Worm (Caenorhabditis elegans) whole organism, late embryonic: ENCODE measurements around the gene H18N23.2.

Experiments
- F13H6.1 ChIP-seq: sonication (generic microtip); optimal IDR thresholded peaks from 2 replicates; lab custom pipeline; 2016; ENCODE audit warnings: missing genetic modification characterization, missing compliant biosample characterization
- K02D7.2 ChIP-seq: sonication (generic microtip); optimal IDR thresholded peaks from 2 replicates; lab custom pipeline; 2017; ENCODE audit warnings: mild to moderate bottlenecking, missing genetic modification characterization, missing compliant biosample characterization
- T23F11.4 ChIP-seq: fragments of 200-800 bp; sonication (Bioruptor generic); optimal IDR thresholded peaks from 2 replicates; lab custom pipeline; 2018; ENCODE audit warnings: mild to moderate bottlenecking, missing genetic modification characterization, missing compliant biosample characterization
- Y22D7AL.16 ChIP-seq: sonication (generic microtip); optimal IDR thresholded peaks from 2 replicates; lab custom pipeline; 2016; ENCODE audit warnings: missing genetic modification characterization, missing compliant biosample characterization
- ahr-1 ChIP-seq: sonication (generic microtip); optimal IDR thresholded peaks from 2 replicates; lab custom pipeline; 2016; ENCODE audit warnings: missing genetic modification characterization, missing compliant biosample characterization
- ceh-18 ChIP-seq: sonication (generic microtip); optimal IDR thresholded peaks from 2 replicates; lab custom pipeline; 2016; ENCODE audit warnings: missing genetic modification characterization, missing compliant biosample characterization
- ceh-22 ChIP-seq: sonication (generic microtip); optimal IDR thresholded peaks from 2 replicates; lab custom pipeline; 2017; ENCODE audit warnings: missing biosample characterization, missing genetic modification characterization
- ceh-24 ChIP-seq: sonication (generic microtip); optimal IDR thresholded peaks from 2 replicates; lab custom pipeline; 2016; ENCODE audit warnings: mild to moderate bottlenecking, missing genetic modification characterization, missing compliant biosample characterization
- ceh-34 ChIP-seq: sonication (generic microtip); optimal IDR thresholded peaks from 2 replicates; lab custom pipeline; 2016; ENCODE audit warnings: mild to moderate bottlenecking, missing genetic modification characterization, missing compliant biosample characterization
- ceh-48 ChIP-seq: sonication (generic microtip); optimal IDR thresholded peaks from 2 replicates; lab custom pipeline; 2016; ENCODE audit warnings: missing genetic modification characterization, inconsistent platforms, missing compliant biosample characterization
- ceh-9 ChIP-seq: sonication (generic microtip); optimal IDR thresholded peaks from 2 replicates; lab custom pipeline; 2016; ENCODE audit warnings: mild to moderate bottlenecking, missing genetic modification characterization, inconsistent platforms, missing compliant biosample characterization
- che-1 ChIP-seq: sonication (generic microtip); optimal IDR thresholded peaks from 2 replicates; lab custom pipeline; 2016; ENCODE audit warnings: mild to moderate bottlenecking, missing genetic modification characterization, missing compliant biosample characterization
- dmd-4 ChIP-seq: sonication (generic microtip); optimal IDR thresholded peaks from 2 replicates; lab custom pipeline; 2016; ENCODE audit warnings: borderline replicate concordance, missing genetic modification characterization, missing compliant biosample characterization
- elt-2 ChIP-seq: sonication (generic microtip); optimal IDR thresholded peaks from 2 replicates; lab custom pipeline; 2016; ENCODE audit warnings: missing genetic modification reagents, missing genetic modification characterization, missing compliant biosample characterization
- elt-4 ChIP-seq: sonication (generic microtip); optimal IDR thresholded peaks from 2 replicates; lab custom pipeline; 2016; ENCODE audit warnings: missing genetic modification characterization, missing compliant biosample characterization
- ets-4 ChIP-seq: sonication (generic microtip); optimal IDR thresholded peaks from 2 replicates; lab custom pipeline; 2016; ENCODE audit warnings: missing genetic modification characterization, missing compliant biosample characterization
- eyg-1 ChIP-seq: sonication (generic microtip); optimal IDR thresholded peaks from 2 replicates; lab custom pipeline; 2016; ENCODE audit warnings: missing genotype, missing genetic modification characterization, missing compliant biosample characterization
- fkh-6 ChIP-seq: sonication (generic microtip); optimal IDR thresholded peaks from 2 replicates; lab custom pipeline; 2016; ENCODE audit warnings: missing genetic modification characterization, missing compliant biosample characterization
- gmeb-2 ChIP-seq: sonication (generic microtip); optimal IDR thresholded peaks from 2 replicates; lab custom pipeline; 2016; ENCODE audit warnings: missing genetic modification characterization, inconsistent platforms, missing compliant biosample characterization
- hlh-30 ChIP-seq: sonication (generic microtip); optimal IDR thresholded peaks from 2 replicates; lab custom pipeline; 2017; ENCODE audit warnings: antibody characterized with exemption, missing genetic modification characterization, missing compliant biosample characterization; ENCODE audit not compliant: insufficient read depth
- hlh-6 ChIP-seq: sonication (generic microtip); optimal IDR thresholded peaks from 2 replicates; lab custom pipeline; 2016; ENCODE audit warnings: missing genotype, missing genetic modification characterization, missing compliant biosample characterization
- hlh-8 ChIP-seq: sonication (generic microtip); optimal IDR thresholded peaks from 2 replicates; lab custom pipeline; 2016; ENCODE audit warnings: missing genotype, missing genetic modification characterization, missing compliant biosample characterization
- lin-11 ChIP-seq: fragments of 200-800 bp; sonication (Bioruptor generic); optimal IDR thresholded peaks from 2 replicates; lab custom pipeline; 2018; ENCODE audit warnings: mild to moderate bottlenecking, missing genetic modification characterization, missing compliant biosample characterization
- madf-2 ChIP-seq: sonication (generic microtip); optimal IDR thresholded peaks from 2 replicates; lab custom pipeline; 2017; ENCODE audit warnings: missing genetic modification characterization, missing compliant biosample characterization
- mec-3 ChIP-seq: sonication (generic microtip); optimal IDR thresholded peaks from 2 replicates; lab custom pipeline; 2016; ENCODE audit warnings: borderline replicate concordance, missing genetic modification characterization, missing compliant biosample characterization
- nfya-1 ChIP-seq: sonication (generic microtip); optimal IDR thresholded peaks from 2 replicates; lab custom pipeline; 2017; ENCODE audit warnings: missing genetic modification characterization, mild to moderate bottlenecking, missing compliant biosample characterization, antibody characterized with exemption, moderate library complexity
- nhr-11 ChIP-seq: fragments of 150-350 bp; optimal IDR thresholded peaks from 2 replicates; lab custom pipeline; 2014; ENCODE audit warnings: missing biosample characterization, missing genetic modification characterization
- nhr-232 ChIP-seq: sonication (generic microtip); optimal IDR thresholded peaks from 2 replicates; lab custom pipeline; 2016; ENCODE audit warnings: missing genetic modification characterization, missing compliant biosample characterization
- odd-2 ChIP-seq: sonication (generic microtip); optimal IDR thresholded peaks from 2 replicates; lab custom pipeline; 2017; ENCODE audit warnings: antibody characterized with exemption, mild to moderate bottlenecking, missing genetic modification characterization, missing compliant biosample characterization
- pag-3 ChIP-seq: sonication (generic microtip); optimal IDR thresholded peaks from 2 replicates; lab custom pipeline; 2016; ENCODE audit warnings: missing compliant biosample characterization, missing genetic modification characterization, borderline replicate concordance
- pha-2 ChIP-seq: sonication (generic microtip); optimal IDR thresholded peaks from 2 replicates; lab custom pipeline; 2017; ENCODE audit warnings: mild to moderate bottlenecking, missing genetic modification characterization, missing compliant biosample characterization
- pqm-1 ChIP-seq: sonication (generic microtip); optimal IDR thresholded peaks from 2 replicates; lab custom pipeline; 2016; ENCODE audit warnings: missing genetic modification characterization, missing compliant biosample characterization
- ref-2 ChIP-seq: sonication (generic microtip); optimal IDR thresholded peaks from 2 replicates; lab custom pipeline; 2016; ENCODE audit warnings: missing genetic modification characterization, missing compliant biosample characterization
- rnt-1 ChIP-seq: sonication (generic microtip); optimal IDR thresholded peaks from 2 replicates; lab custom pipeline; 2016; ENCODE audit warnings: missing genetic modification characterization, missing compliant biosample characterization
- sox-2 ChIP-seq: fragments of 200-800 bp; sonication (Bioruptor generic); IDR thresholded peaks from 2 replicates; pipeline ENCODE4 v1.3.6; 2022; ENCODE audit warnings: missing genetic modification reagents, missing genetic modification characterization, missing compliant biosample characterization
- tbx-7 ChIP-seq: sonication (generic microtip); optimal IDR thresholded peaks from 2 replicates; lab custom pipeline; 2016; ENCODE audit warnings: missing genotype, missing genetic modification characterization, missing compliant biosample characterization
- unc-3 ChIP-seq, 2 experiments: fragments of 200-800 bp in 1 of 2; sonication (Bioruptor generic) in 1 of 2; sonication (generic microtip) in 1 of 2; conservative IDR thresholded peaks in 1 of 2; optimal IDR thresholded peaks in 1 of 2; 2 replicates each; pipeline versions ENCODE4 v1.3.6 to Lab custom; 2016 to 2022; ENCODE audit warnings: missing compliant biosample characterization in 2 of 2, missing genetic modification characterization in 2 of 2, missing genetic modification reagents in 1 of 2
- unc-55 ChIP-seq: sonication (generic microtip); optimal IDR thresholded peaks from 2 replicates; lab custom pipeline; 2017; ENCODE audit warnings: missing biosample characterization, missing genetic modification reagents, missing genetic modification characterization
- unc-86 ChIP-seq: sonication (generic microtip); optimal IDR thresholded peaks from 2 replicates; lab custom pipeline; 2016; ENCODE audit warnings: missing genetic modification characterization, missing compliant biosample characterization

H18N23.2 gene

DNA sequence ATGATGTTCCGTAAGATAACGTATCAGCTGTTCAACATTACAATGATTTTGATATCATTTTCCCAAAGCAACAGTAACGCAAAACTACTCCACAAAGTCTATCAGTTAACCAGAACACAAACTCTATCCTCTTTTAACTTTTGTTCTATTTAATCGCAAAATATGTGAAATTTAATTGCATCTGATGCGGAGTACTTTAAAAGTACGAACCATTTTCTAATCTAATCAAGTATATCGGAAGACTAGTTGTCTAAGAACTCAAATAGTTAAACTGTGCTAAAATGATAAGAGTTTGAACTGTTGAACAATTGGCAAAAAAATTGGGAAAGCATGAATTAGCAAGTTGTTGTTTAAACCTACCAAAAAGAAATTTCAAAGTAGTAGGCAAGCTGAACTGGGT, 40.9 kb upstream of the H18N23.2 start:
- TF ChIP-seq elt-4 (tag; lab: Kevin White, UChicago) (no peak), Y22D7AL.16 (tag; lab: Kevin White, UChicago) (no peak), ceh-24 (tag; lab: Kevin White, UChicago) (no peak), sox-2 (GFP tag; lab: Robert Waterston, UW) (no peak), ets-4 (tag; lab: Kevin White, UChicago) (no peak), pag-3 (tag; lab: Kevin White, UChicago) (no peak), ceh-22 (tag; lab: Kevin White, UChicago) (no peak), pqm-1 (tag; lab: Kevin White, UChicago) (no peak), odd-2 (tag; lab: Kevin White, UChicago) (no peak), T23F11.4 (GFP tag; lab: Kevin White, UChicago) (no peak), nfya-1 (tag; lab: Kevin White, UChicago) (no peak), fkh-6 (tag; lab: Kevin White, UChicago) (no peak), ref-2 (tag; lab: Kevin White, UChicago) (no peak), unc-3 (GFP tag; conservative IDR thresholded peaks at IDR 0.05; lab: Robert Waterston, UW) (no peak), unc-3 (tag; optimal IDR thresholded peaks at IDR 0.05; lab: Kevin White, UChicago) (no peak), pha-2 (no peak), hlh-6 (no peak), nhr-232 (tag; lab: Kevin White, UChicago) (no peak)

DNA sequence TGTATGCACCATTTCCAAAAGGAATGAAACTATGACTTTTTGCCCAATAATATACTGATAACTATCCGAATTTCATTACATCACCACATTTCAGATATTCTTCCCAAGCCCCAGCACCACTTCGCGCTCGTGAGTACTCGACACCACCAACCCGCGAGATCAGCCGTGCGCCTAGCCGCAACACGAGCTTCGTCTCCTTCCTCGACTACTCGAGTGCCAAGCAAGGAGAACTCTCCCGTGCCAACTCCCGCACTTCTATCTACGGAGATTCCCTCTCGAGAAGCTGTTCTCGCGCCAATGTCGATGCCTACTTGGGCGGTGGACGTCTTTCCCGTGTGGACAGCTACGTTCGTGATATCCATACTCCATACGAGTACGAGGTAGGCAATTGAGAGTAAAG, 36.0 kb upstream of the H18N23.2 start:
- TF ChIP-seq nhr-232 (tag; lab: Kevin White, UChicago) (no peak), sox-2 (GFP tag; lab: Robert Waterston, UW) (no peak), ceh-22 (tag; lab: Kevin White, UChicago) (no peak), rnt-1 (tag; lab: Kevin White, UChicago) (no peak), dmd-4 (no peak), hlh-6 (no peak), pag-3 (tag; lab: Kevin White, UChicago) (no peak), F13H6.1 (tag; lab: Kevin White, UChicago) (no peak), hlh-30 (no peak), Y22D7AL.16 (tag; lab: Kevin White, UChicago) (no peak), unc-55 (no peak), ceh-48 (no peak), che-1 (tag; lab: Kevin White, UChicago) (no peak), elt-2 (tag; lab: Kevin White, UChicago) (no peak), lin-11 (tag; lab: Kevin White, UChicago) (no peak), unc-86 (tag; lab: Kevin White, UChicago) (no peak)

DNA sequence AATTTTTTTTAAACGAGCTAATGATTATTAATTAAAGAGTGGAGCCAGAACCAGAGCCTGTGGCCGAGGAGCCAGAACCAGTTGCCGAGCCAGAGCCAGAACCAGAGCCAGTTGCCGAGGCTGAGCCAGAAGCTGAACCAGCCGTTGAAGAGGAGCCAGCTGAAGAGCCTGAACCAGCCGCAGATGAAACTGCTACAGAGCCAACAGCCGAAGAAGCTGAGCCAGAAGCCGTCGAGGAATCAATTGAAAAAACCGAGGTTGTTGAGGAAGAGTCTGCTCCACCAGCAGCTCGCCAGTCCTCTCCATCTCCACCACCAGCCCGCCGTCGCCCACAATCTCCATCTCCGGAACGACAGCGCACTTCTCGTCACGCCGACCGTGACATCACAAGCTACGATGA, 35.1 kb upstream of the H18N23.2 start:
- TF ChIP-seq pag-3 (tag; lab: Kevin White, UChicago) (no peak), elt-4 (tag; lab: Kevin White, UChicago) (no peak), ceh-18 (tag; lab: Kevin White, UChicago) (no peak), nfya-1 (tag; lab: Kevin White, UChicago) (no peak), ceh-9 (tag; lab: Kevin White, UChicago) (no peak), ceh-34 (tag; lab: Kevin White, UChicago) (no peak), tbx-7 (no peak), mec-3 (no peak), ref-2 (tag; lab: Kevin White, UChicago) (no peak), ceh-22 (tag; lab: Kevin White, UChicago) (no peak), hlh-6 (no peak), hlh-8 (tag; lab: Kevin White, UChicago) (no peak), madf-2 (tag; lab: Kevin White, UChicago) (no peak), nhr-11 (tag; lab: Kevin White, UChicago) (no peak), eyg-1 (tag; lab: Kevin White, UChicago) (no peak), K02D7.2 (tag; lab: Kevin White, UChicago) (no peak), ahr-1 (tag; lab: Kevin White, UChicago) (no peak), pqm-1 (tag; lab: Kevin White, UChicago) (no peak), gmeb-2 (no peak)
